Worm (Caenorhabditis elegans) whole organism, L3 larva: ENCODE data around the gene B0454.8.

Source experiments
- ceh-82 ChIP-seq: fragments of 150-350 bp; optimal IDR thresholded peaks from 2 replicates; lab custom pipeline; 2014; ENCODE audit warnings: missing biosample characterization, missing genetic modification characterization
- daf-12 ChIP-seq: fragments of 150-350 bp; optimal IDR thresholded peaks from 2 replicates; lab custom pipeline; 2014; ENCODE audit warnings: missing biosample characterization, missing genetic modification reagents, missing genetic modification characterization
- egl-27 ChIP-seq: sonication (generic microtip); optimal IDR thresholded peaks from 4 replicates; lab custom pipeline; 2017; ENCODE audit warnings: missing biosample characterization, missing genetic modification reagents, missing genetic modification characterization
- fos-1 ChIP-seq: fragments of 150-350 bp; optimal IDR thresholded peaks from 2 replicates; lab custom pipeline; 2014; ENCODE audit warnings: missing biosample characterization, missing genetic modification characterization
- mdl-1 ChIP-seq: fragments of 150-350 bp; optimal IDR thresholded peaks from 2 replicates; lab custom pipeline; 2014; ENCODE audit warnings: missing biosample characterization, missing genetic modification characterization
- nfya-1 ChIP-seq: sonication (generic microtip); optimal IDR thresholded peaks from 2 replicates; lab custom pipeline; 2017; ENCODE audit warnings: missing genetic modification characterization, mild to moderate bottlenecking, missing compliant biosample characterization, antibody characterized with exemption, moderate library complexity; ENCODE audit not compliant: insufficient read depth
- nhr-11 ChIP-seq: fragments of 150-350 bp; optimal IDR thresholded peaks from 2 replicates; lab custom pipeline; 2014; ENCODE audit warnings: missing biosample characterization, missing genetic modification characterization
- nhr-12 ChIP-seq: fragments of 150-350 bp; optimal IDR thresholded peaks from 2 replicates; lab custom pipeline; 2014; ENCODE audit warnings: missing biosample characterization, missing genetic modification characterization
- nhr-25 ChIP-seq: sonication (generic microtip); optimal IDR thresholded peaks from 2 replicates; lab custom pipeline; 2017; ENCODE audit warnings: missing biosample characterization, missing genetic modification characterization
- nhr-77 ChIP-seq: fragments of 150-350 bp; optimal IDR thresholded peaks from 2 replicates; lab custom pipeline; 2014; ENCODE audit warnings: missing biosample characterization, missing genetic modification characterization
- pha-4 ChIP-seq: fragments of 150-350 bp; optimal IDR thresholded peaks from 2 replicates; lab custom pipeline; 2014; ENCODE audit warnings: missing biosample characterization, missing genetic modification reagents, missing genetic modification characterization
- zag-1 ChIP-seq: fragments of 150-350 bp; optimal IDR thresholded peaks from 2 replicates; lab custom pipeline; 2014; ENCODE audit warnings: missing biosample characterization, missing genetic modification characterization

DNA sequence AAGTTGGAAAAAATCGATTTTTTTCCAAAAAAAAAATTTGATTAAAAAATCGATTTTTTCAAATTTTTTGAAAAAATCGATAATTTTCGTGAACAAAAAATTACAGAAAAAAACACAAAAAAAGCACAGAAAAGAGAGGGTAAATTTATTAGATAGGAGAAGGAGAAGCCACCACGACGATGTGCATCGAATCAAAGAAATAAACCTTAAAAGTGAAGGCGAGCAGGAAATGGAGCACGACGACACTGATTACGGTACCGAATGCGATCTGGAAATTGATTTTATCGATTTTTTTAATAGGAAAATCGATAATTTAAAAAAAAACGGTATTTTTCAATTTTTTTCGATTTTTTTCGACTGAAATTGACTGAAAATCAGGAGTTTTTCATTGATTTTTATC is 21.8 kb upstream of the B0454.8 start:
- TF ChIP-seq nhr-11 (no peak), zag-1 (tag; lab: Kevin White, UChicago) (no peak), fos-1 (no peak), nhr-25 (tag; lab: Kevin White, UChicago) (no peak), nhr-12 (tag; lab: Kevin White, UChicago) (no peak), daf-12 (tag; lab: Kevin White, UChicago) (no peak), ceh-82 (tag; lab: Kevin White, UChicago) (no peak), nfya-1 (no peak), nhr-77 (tag; lab: Kevin White, UChicago) (no peak), mdl-1 (tag; lab: Kevin White, UChicago) (no peak), egl-27 (tag; lab: Kevin White, UChicago) (no peak), pha-4 (tag; lab: Kevin White, UChicago) (no peak)
